Worm (Caenorhabditis elegans) whole organism, L4 larva: ENCODE results near the gene arv-1.
A peak's percentile ranks its signal among the peaks of the same experiment; 100 is the strongest.

Experiments
- D1046.2 ChIP-seq: fragments of 200-800 bp; sonication (Bioruptor generic); IDR thresholded peaks from 2 replicates; pipeline ENCODE4 v1.3.6; 2022; ENCODE audit warnings: missing genetic modification characterization, missing compliant biosample characterization
- F37D6.2 ChIP-seq: sonication (generic microtip); optimal IDR thresholded peaks from 2 replicates; lab custom pipeline; 2016; ENCODE audit warnings: mild to moderate bottlenecking, missing genetic modification characterization, missing compliant biosample characterization
- F49E8.2 ChIP-seq: sonication (generic microtip); optimal IDR thresholded peaks from 2 replicates; lab custom pipeline; 2016; ENCODE audit warnings: missing compliant biosample characterization, mild to moderate bottlenecking, missing genetic modification characterization, borderline replicate concordance
- R02D3.7 ChIP-seq: fragments of 150-350 bp; sonication (generic microtip); optimal IDR thresholded peaks from 3 replicates; lab custom pipeline; 2014; ENCODE audit warnings: missing biosample characterization, missing genetic modification characterization
- T20F7.1 ChIP-seq: fragments of 200-800 bp; sonication (Bioruptor generic); optimal IDR thresholded peaks from 2 replicates; lab custom pipeline; 2018; ENCODE audit warnings: mild to moderate bottlenecking, missing genetic modification characterization, missing compliant biosample characterization
- Y48G9A.11 ChIP-seq: fragments of 200-800 bp; sonication (Bioruptor generic); IDR thresholded peaks from 2 replicates; pipeline ENCODE4 v1.3.6; 2022; ENCODE audit warnings: missing genetic modification reagents, missing genetic modification characterization, missing compliant biosample characterization
- aly-2 ChIP-seq: sonication (generic microtip); optimal IDR thresholded peaks from 2 replicates; lab custom pipeline; 2018; ENCODE audit warnings: missing biosample characterization, missing genetic modification characterization
- arid-1 ChIP-seq: fragments of 200-800 bp; sonication (Bioruptor generic); conservative IDR thresholded peaks from 2 replicates; pipeline ENCODE4 v1.3.6; 2022; ENCODE audit warnings: missing genetic modification reagents, missing genetic modification characterization, missing compliant biosample characterization
- ceh-20 ChIP-seq: fragments of 200-800 bp; sonication (Bioruptor generic); IDR thresholded peaks from 2 replicates; pipeline ENCODE4 v1.3.6; 2022; ENCODE audit warnings: missing genetic modification reagents, missing genetic modification characterization, missing compliant biosample characterization
- ceh-28 ChIP-seq: fragments of 150-350 bp; optimal IDR thresholded peaks from 2 replicates; lab custom pipeline; 2014; ENCODE audit warnings: missing biosample characterization, missing genetic modification reagents, missing genetic modification characterization
- ceh-32 ChIP-seq: sonication (generic microtip); optimal IDR thresholded peaks from 2 replicates; lab custom pipeline; 2016; ENCODE audit warnings: mild to moderate bottlenecking, missing genetic modification characterization, missing compliant biosample characterization; ENCODE audit not compliant: poor library complexity
- ceh-44 ChIP-seq: fragments of 200-800 bp; sonication (Bioruptor generic); IDR thresholded peaks from 2 replicates; pipeline ENCODE4 v1.3.6; 2022; ENCODE audit warnings: missing genetic modification reagents, missing genetic modification characterization, missing compliant biosample characterization
- ceh-82 ChIP-seq: sonication (generic microtip); optimal IDR thresholded peaks from 2 replicates; lab custom pipeline; 2017; ENCODE audit warnings: missing biosample characterization, missing genetic modification characterization
- ces-1 ChIP-seq: fragments of 150-350 bp; sonication (generic microtip); optimal IDR thresholded peaks from 4 replicates; lab custom pipeline; 2014; ENCODE audit warnings: missing biosample characterization, missing genetic modification reagents, missing genetic modification characterization
- cey-2 ChIP-seq: sonication (generic microtip); optimal IDR thresholded peaks from 3 replicates; lab custom pipeline; 2017; ENCODE audit warnings: missing genetic modification characterization, mild to moderate bottlenecking, missing compliant biosample characterization, antibody characterized with exemption, borderline replicate concordance; ENCODE audit not compliant: insufficient read depth
- ctbp-1 ChIP-seq: fragments of 200-800 bp; sonication (Bioruptor generic); IDR thresholded peaks from 2 replicates; pipeline ENCODE4 v1.3.6; 2022; ENCODE audit warnings: missing genetic modification reagents, missing genetic modification characterization, missing compliant biosample characterization
- daf-16 ChIP-seq, 3 experiments: sonication (generic microtip); optimal IDR thresholded peaks; 2 replicates each; lab custom pipeline; 2016 to 2017; ENCODE audit warnings: missing genetic modification characterization in 3 of 3, missing genetic modification reagents in 3 of 3, mild to moderate bottlenecking in 2 of 3, missing compliant biosample characterization in 2 of 3, missing biosample characterization in 1 of 3, moderate library complexity in 1 of 3
- daf-8 ChIP-seq: fragments of 200-800 bp; sonication (Bioruptor generic); IDR thresholded peaks from 2 replicates; pipeline ENCODE4 v1.3.6; 2022; ENCODE audit warnings: missing genetic modification characterization, missing compliant biosample characterization
- dmd-6 ChIP-seq: fragments of 200-800 bp; sonication (Bioruptor generic); IDR thresholded peaks from 2 replicates; pipeline ENCODE4 v1.3.6; 2022; ENCODE audit warnings: missing genetic modification reagents, missing genetic modification characterization, missing compliant biosample characterization
- dmd-9 ChIP-seq: fragments of 200-800 bp; sonication (Bioruptor generic); IDR thresholded peaks from 2 replicates; pipeline ENCODE4 v1.3.6; 2022; ENCODE audit warnings: missing genetic modification reagents, missing genetic modification characterization, missing compliant biosample characterization
- dpl-1 ChIP-seq: fragments of 150-350 bp; optimal IDR thresholded peaks from 2 replicates; lab custom pipeline; 2014; ENCODE audit warnings: missing biosample characterization, missing genetic modification reagents, missing genetic modification characterization
- dve-1 ChIP-seq: sonication (generic microtip); optimal IDR thresholded peaks from 2 replicates; lab custom pipeline; 2017; ENCODE audit warnings: antibody characterized with exemption, mild to moderate bottlenecking, missing genetic modification characterization, missing compliant biosample characterization; ENCODE audit not compliant: insufficient read depth
- egl-27 ChIP-seq: sonication (generic microtip); optimal IDR thresholded peaks from 3 replicates; lab custom pipeline; 2017; ENCODE audit warnings: missing biosample characterization, missing genetic modification reagents, missing genetic modification characterization
- fkh-10 ChIP-seq: fragments of 150-350 bp; optimal IDR thresholded peaks from 2 replicates; lab custom pipeline; 2014; ENCODE audit warnings: missing biosample characterization, missing genetic modification reagents, missing genetic modification characterization
- hif-1 ChIP-seq, 2 experiments: sonication (generic microtip); optimal IDR thresholded peaks; 2 replicates each; lab custom pipeline; 2016 to 2017; ENCODE audit warnings: missing compliant biosample characterization in 2 of 2, missing genetic modification characterization in 2 of 2, missing genetic modification reagents in 2 of 2, missing genotype in 2 of 2, mild to moderate bottlenecking in 1 of 2
- hlh-11 ChIP-seq: fragments of 200-800 bp; sonication (Bioruptor generic); optimal IDR thresholded peaks from 2 replicates; lab custom pipeline; 2018; ENCODE audit warnings: mild to moderate bottlenecking, missing genetic modification characterization, missing compliant biosample characterization
- hlh-30 ChIP-seq: sonication (generic microtip); optimal IDR thresholded peaks from 2 replicates; lab custom pipeline; 2017; ENCODE audit warnings: antibody characterized with exemption, mild to moderate bottlenecking, missing genetic modification characterization, missing compliant biosample characterization; ENCODE audit not compliant: insufficient read depth
- jun-1 ChIP-seq: fragments of 150-350 bp; optimal IDR thresholded peaks from 2 replicates; lab custom pipeline; 2014; ENCODE audit warnings: missing biosample characterization, missing genetic modification reagents, missing genetic modification characterization
- lim-7 ChIP-seq: fragments of 200-800 bp; sonication (Bioruptor generic); IDR thresholded peaks from 2 replicates; pipeline ENCODE4 v1.3.6; 2022; ENCODE audit warnings: missing genetic modification characterization, missing compliant biosample characterization
- lin-1 ChIP-seq: fragments of 200-800 bp; sonication (Bioruptor generic); IDR thresholded peaks from 2 replicates; pipeline ENCODE4 v1.3.6; 2022; ENCODE audit warnings: missing genetic modification reagents, missing genetic modification characterization, missing compliant biosample characterization
- lin-39 ChIP-seq: fragments of 150-350 bp; optimal IDR thresholded peaks from 2 replicates; lab custom pipeline; 2014; ENCODE audit warnings: missing biosample characterization, missing genetic modification reagents, missing genetic modification characterization
- lir-3 ChIP-seq: sonication (generic microtip); optimal IDR thresholded peaks from 2 replicates; lab custom pipeline; 2016; ENCODE audit warnings: mild to moderate bottlenecking, missing genetic modification characterization, missing compliant biosample characterization
- lsy-2 ChIP-seq, 2 experiments: fragments of 150-350 bp in 1 of 2; sonication (generic microtip) in 1 of 2; optimal IDR thresholded peaks; 2 replicates each; lab custom pipeline; 2014 to 2017; ENCODE audit warnings: missing biosample characterization in 2 of 2, missing genetic modification characterization in 2 of 2
- mxl-2 ChIP-seq: fragments of 200-800 bp; sonication (Bioruptor generic); conservative IDR thresholded peaks from 2 replicates; pipeline ENCODE4 v1.3.6; 2022; ENCODE audit warnings: missing genetic modification reagents, missing genetic modification characterization, missing compliant biosample characterization
- nhr-102 ChIP-seq: sonication (generic microtip); optimal IDR thresholded peaks from 2 replicates; lab custom pipeline; 2016; ENCODE audit warnings: mild to moderate bottlenecking, missing genetic modification characterization, moderate library complexity, missing compliant biosample characterization
- nhr-111 ChIP-seq: fragments of 200-800 bp; sonication (Bioruptor generic); optimal IDR thresholded peaks from 2 replicates; lab custom pipeline; 2018; ENCODE audit warnings: mild to moderate bottlenecking, missing genetic modification characterization, missing compliant biosample characterization
- nhr-237 ChIP-seq: sonication (generic microtip); optimal IDR thresholded peaks from 2 replicates; lab custom pipeline; 2017; ENCODE audit warnings: missing biosample characterization, missing genetic modification characterization
- nhr-25 ChIP-seq: sonication (generic microtip); optimal IDR thresholded peaks from 2 replicates; lab custom pipeline; 2017; ENCODE audit warnings: missing genetic modification characterization, mild to moderate bottlenecking, missing compliant biosample characterization, antibody characterized with exemption, moderate library complexity, borderline replicate concordance; ENCODE audit not compliant: insufficient read depth
- nhr-41 ChIP-seq: fragments of 200-800 bp; sonication (Bioruptor generic); IDR thresholded peaks from 2 replicates; pipeline ENCODE4 v1.3.6; 2022; ENCODE audit warnings: missing genetic modification reagents, missing genetic modification characterization, missing compliant biosample characterization
- nhr-77 ChIP-seq: fragments of 150-350 bp; optimal IDR thresholded peaks from 2 replicates; lab custom pipeline; 2014; ENCODE audit warnings: missing biosample characterization, missing genetic modification characterization
- set-16 ChIP-seq: fragments of 200-800 bp; sonication (Bioruptor generic); IDR thresholded peaks from 2 replicates; pipeline ENCODE4 v1.3.6; 2022; ENCODE audit warnings: missing genetic modification reagents, missing genetic modification characterization, missing compliant biosample characterization
- spr-1 ChIP-seq: sonication (generic microtip); optimal IDR thresholded peaks from 2 replicates; lab custom pipeline; 2016; ENCODE audit warnings: mild to moderate bottlenecking, missing genetic modification characterization, missing compliant biosample characterization
- tag-97 ChIP-seq: fragments of 200-800 bp; sonication (Bioruptor generic); IDR thresholded peaks from 2 replicates; pipeline ENCODE4 v1.3.6; 2022; ENCODE audit warnings: missing genetic modification characterization, missing compliant biosample characterization
- tra-1 ChIP-seq: fragments of 200-800 bp; sonication (Bioruptor generic); IDR thresholded peaks from 2 replicates; pipeline ENCODE4 v1.3.6; 2022; ENCODE audit warnings: missing genetic modification reagents, missing genetic modification characterization, missing compliant biosample characterization
- unc-130 ChIP-seq: sonication (generic microtip); optimal IDR thresholded peaks from 2 replicates; lab custom pipeline; 2016; ENCODE audit warnings: missing genetic modification reagents, missing genetic modification characterization, missing compliant biosample characterization
- unc-62 ChIP-seq, 3 experiments: fragments of 150-350 bp in 1 of 3; sonication (generic microtip); optimal IDR thresholded peaks in 2 of 3; peaks in 1 of 3; 1 replicate in 1 of 3; 2 replicates in 2 of 3; lab custom pipeline; 2014 to 2017; ENCODE audit warnings: missing biosample characterization in 3 of 3, missing genetic modification characterization in 3 of 3, missing genetic modification reagents in 3 of 3, missing genotype in 1 of 3
- zag-1 ChIP-seq: fragments of 150-350 bp; optimal IDR thresholded peaks from 2 replicates; lab custom pipeline; 2014; ENCODE audit warnings: missing biosample characterization, missing genetic modification characterization
- zfp-3 ChIP-seq: fragments of 200-800 bp; sonication (Bioruptor generic); conservative IDR thresholded peaks from 2 replicates; pipeline ENCODE4 v1.3.6; 2022; ENCODE audit warnings: missing genetic modification reagents, missing genetic modification characterization, missing compliant biosample characterization
- ztf-7 ChIP-seq: fragments of 150-350 bp; optimal IDR thresholded peaks from 2 replicates; lab custom pipeline; 2014; ENCODE audit warnings: missing biosample characterization, missing genetic modification characterization

The arv-1 gene

DNA sequence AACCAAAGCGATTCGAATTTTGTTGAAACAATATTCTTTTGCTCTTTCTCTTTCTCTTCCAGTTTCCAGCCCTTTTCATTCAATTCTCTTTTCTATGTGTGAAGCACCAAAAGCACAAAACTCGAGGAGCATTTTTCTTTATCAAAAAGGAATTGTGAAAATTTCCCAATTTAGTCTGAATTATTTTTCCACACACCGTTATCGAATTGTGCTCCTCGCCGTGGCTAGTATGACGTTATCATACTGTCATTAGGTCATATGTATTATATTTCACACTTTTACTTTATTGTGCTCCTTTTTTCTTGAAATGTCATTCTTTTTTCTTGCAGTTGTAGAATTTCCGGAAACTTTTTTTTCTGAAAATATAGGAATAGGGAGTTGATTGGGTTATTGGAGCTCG lies 21.0 kb upstream of the arv-1 start (continued):
- no peak for TF ChIP-seq jun-1 (tag; lab: Kevin White, UChicago)
- TF ChIP-seq spr-1 (tag; lab: Kevin White, UChicago): no peak
- no peak for TF ChIP-seq nhr-237
- no peak for TF ChIP-seq ces-1 (GFP tag; lab: Kevin White, UChicago)
- no peak for TF ChIP-seq daf-8
- TF ChIP-seq R02D3.7: no peak
- no peak for TF ChIP-seq daf-16 (GFP tag; optimal IDR thresholded peaks at IDR 0.05; lab: Kevin White, UChicago)
- peak; percentile 33 for TF ChIP-seq daf-16 (tag; optimal IDR thresholded peaks at IDR 0.05; lab: Kevin White, UChicago)
- TF ChIP-seq cey-2 (tag; lab: Kevin White, UChicago): no peak
- no peak for TF ChIP-seq nhr-25 (tag; lab: Kevin White, UChicago)
- no peak for TF ChIP-seq lim-7 (GFP tag; lab: Robert Waterston, UW)
- TF ChIP-seq F49E8.2 (tag; lab: Kevin White, UChicago): no peak
- no peak for TF ChIP-seq D1046.2
- TF ChIP-seq dmd-6 (GFP tag; lab: Robert Waterston, UW): peak; percentile 69
- TF ChIP-seq hif-1 (tag; optimal IDR thresholded peaks at IDR 0.05; lab: Kevin White, UChicago): no peak
- TF ChIP-seq ztf-7 (tag; lab: Kevin White, UChicago): no peak
- no peak for TF ChIP-seq lir-3
- no peak for TF ChIP-seq tra-1
- peak; percentile 38 for TF ChIP-seq hlh-30 (tag; lab: Kevin White, UChicago)
- TF ChIP-seq ceh-28 (tag; lab: Kevin White, UChicago): no peak
- no peak for TF ChIP-seq zfp-3
- no peak for TF ChIP-seq aly-2 (tag; lab: Kevin White, UChicago)
- no peak for TF ChIP-seq nhr-111 (GFP tag; lab: Kevin White, UChicago)
- TF ChIP-seq T20F7.1 (GFP tag; lab: Kevin White, UChicago): no peak
- no peak for TF ChIP-seq tag-97 (GFP tag; lab: Robert Waterston, UW)
- TF ChIP-seq zag-1 (tag; lab: Kevin White, UChicago): no peak
- TF ChIP-seq ceh-44 (GFP tag; lab: Robert Waterston, UW): no peak
- TF ChIP-seq egl-27 (tag; lab: Kevin White, UChicago): no peak
- no peak for TF ChIP-seq lsy-2 (tag; optimal IDR thresholded peaks at IDR 0.05; lab: Kevin White, UChicago)
- peak; percentile 68 for TF ChIP-seq hlh-11
- no peak for TF ChIP-seq lin-1
- TF ChIP-seq nhr-77 (tag; lab: Kevin White, UChicago): peak; percentile 59
- no peak for TF ChIP-seq F37D6.2 (tag; lab: Kevin White, UChicago)
- 0 out of 2 replicates have a peak, but pooled peaks have one; percentile 12 for TF ChIP-seq nhr-41 (GFP tag; lab: Robert Waterston, UW)
- TF ChIP-seq unc-130 (GFP tag; lab: Kevin White, UChicago): no peak
- TF ChIP-seq mxl-2 (GFP tag; lab: Robert Waterston, UW): no peak
- no peak for TF ChIP-seq ceh-32 (tag; lab: Kevin White, UChicago)
- no peak for TF ChIP-seq nhr-102
- TF ChIP-seq Y48G9A.11 (GFP tag; lab: Robert Waterston, UW): no peak
- TF ChIP-seq dmd-9: no peak
- TF ChIP-seq ctbp-1 (GFP tag; lab: Robert Waterston, UW): no peak
- TF ChIP-seq ceh-82 (tag; lab: Kevin White, UChicago): no peak
- TF ChIP-seq dpl-1 (GFP tag; lab: Kevin White, UChicago): no peak
- no peak for TF ChIP-seq set-16
- peak; percentile 43 for TF ChIP-seq dve-1 (tag; lab: Kevin White, UChicago)
- TF ChIP-seq unc-62 (GFP tag; optimal IDR thresholded peaks at IDR 0.05 in 1 of 2; lab: Kevin White, UChicago): no peak
- TF ChIP-seq unc-62 (tag; optimal IDR thresholded peaks at IDR 0.05; lab: Kevin White, UChicago): no peak
- no peak for TF ChIP-seq fkh-10 (GFP tag; lab: Kevin White, UChicago)
- no peak for TF ChIP-seq arid-1 (GFP tag; lab: Robert Waterston, UW)
- TF ChIP-seq lin-39 (tag; lab: Kevin White, UChicago): no peak
- TF ChIP-seq ceh-20: no peak
